Fruit fly (Drosophila melanogaster): Measurements from ENCODE around the gene CG8132.

dm6 chr3R:9397890-9398289 lies 3.4 kb upstream of the CG8132 start, which contains the start of gene Or85f:
- TF ChIP-seq CG3032 (tag; optimal IDR thresholded peaks at IDR 0.05) (no peak), CG6276 (GFP tag; optimal IDR thresholded peaks at IDR 0.05) (no peak), Sox14 (GFP tag; optimal IDR thresholded peaks at IDR 0.05) (no peak), CG11762 (GFP tag; optimal IDR thresholded peaks at IDR 0.05; ENCODE audit: insufficient read depth) (no peak), Gug (GFP tag; IDR thresholded peaks at IDR 0.05) (no peak), cyc (GFP tag; optimal IDR thresholded peaks at IDR 0.05) (no peak), CG6792 (GFP tag; optimal IDR thresholded peaks at IDR 0.05) (no peak), Eip75B (GFP tag; optimal IDR thresholded peaks at IDR 0.05) (no peak), Sox15 (GFP tag; optimal IDR thresholded peaks at IDR 0.05) (no peak), acj6 (GFP tag; optimal IDR thresholded peaks at IDR 0.05) (no peak), Ets21C (GFP tag; optimal IDR thresholded peaks at IDR 0.05) (no peak)
